Worm (Caenorhabditis elegans): ENCODE measurements around the gene abu-9.

The abu-9 gene

ce11 chrX:8302803-8303202 lies 19.1 kb upstream of the abu-9 start:
- TF ChIP-seq nhr-11 (tag; optimal IDR thresholded peaks at IDR 0.05) (no peak), hlh-8 (tag; optimal IDR thresholded peaks at IDR 0.05) (no peak), hlh-30 (tag; optimal IDR thresholded peaks at IDR 0.05; ENCODE audit: insufficient read depth) (no peak), sox-2 (GFP tag; IDR thresholded peaks at IDR 0.05) (no peak), ceh-45 (GFP tag; IDR thresholded peaks at IDR 0.05) (no peak), ceh-24 (tag; optimal IDR thresholded peaks at IDR 0.05) (no peak), sox-4 (tag; optimal IDR thresholded peaks at IDR 0.05) (no peak)

ce11 chrX:8307600-8307999 lies 14.3 kb upstream of the abu-9 start, which contains the start of gene R09F10.5:
Gene R09F10.5 (minus strand): TSS chrX:8307700.
- TF ChIP-seq ceh-22 (tag; optimal IDR thresholded peaks at IDR 0.05) (no peak), ceh-24 (tag; optimal IDR thresholded peaks at IDR 0.05) (no peak), ceh-9 (tag; optimal IDR thresholded peaks at IDR 0.05) (no peak), ceh-6 (GFP tag; optimal IDR thresholded peaks at IDR 0.05) (no peak), lim-6 (tag; optimal IDR thresholded peaks at IDR 0.05) (no peak), F13H6.1 (tag; optimal IDR thresholded peaks at IDR 0.05) (no peak), C38D4.7 (GFP tag; optimal IDR thresholded peaks at IDR 0.05) (no peak), hlh-15 (tag; optimal IDR thresholded peaks at IDR 0.05) (no peak), dve-1 (tag; optimal IDR thresholded peaks at IDR 0.05) (no peak), ztf-16 (tag; optimal IDR thresholded peaks at IDR 0.05) (no peak), K02D7.2 (tag; optimal IDR thresholded peaks at IDR 0.05) (no peak), hlh-13 (GFP tag; optimal IDR thresholded peaks at IDR 0.05) (no peak), tbx-2 (tag; optimal IDR thresholded peaks at IDR 0.05) (no peak)

- TF ChIP-seq unc-55 (GFP tag; optimal IDR thresholded peaks at IDR 0.05) (no peak), rnt-1 (tag; optimal IDR thresholded peaks at IDR 0.05) (no peak), ceh-9 (tag; optimal IDR thresholded peaks at IDR 0.05) (no peak), unc-42 (tag; optimal IDR thresholded peaks at IDR 0.05) (peak; percentile 78), pax-1 (tag; optimal IDR thresholded peaks at IDR 0.05) (no peak)
Observed at ce11 chrX:8308491-8308890, 13.4 kb upstream of the abu-9 start.

- TF ChIP-seq dmd-4 (tag; optimal IDR thresholded peaks at IDR 0.05; ENCODE audit: borderline replicate concordance) (no peak), ceh-2 (tag; optimal IDR thresholded peaks at IDR 0.05) (no peak), madf-2 (tag; optimal IDR thresholded peaks at IDR 0.05) (no peak), lim-6 (tag; optimal IDR thresholded peaks at IDR 0.05) (no peak)
Observed at ce11 chrX:8310747-8311146, 11.2 kb upstream of the abu-9 start.

- TF ChIP-seq ceh-18 (tag; optimal IDR thresholded peaks at IDR 0.05) (no peak), zip-5 (tag; optimal IDR thresholded peaks at IDR 0.05) (no peak), tbx-2 (tag; optimal IDR thresholded peaks at IDR 0.05) (no peak), nhr-11 (tag; optimal IDR thresholded peaks at IDR 0.05) (no peak), unc-3 (GFP tag; conservative IDR thresholded peaks at IDR 0.05) (no peak), unc-3 (tag; optimal IDR thresholded peaks at IDR 0.05) (no peak), K02D7.2 (tag; optimal IDR thresholded peaks at IDR 0.05) (no peak), ztf-16 (tag; optimal IDR thresholded peaks at IDR 0.05) (no peak), eyg-1 (tag; optimal IDR thresholded peaks at IDR 0.05) (no peak), ref-2 (tag; optimal IDR thresholded peaks at IDR 0.05) (peak; percentile 15), ceh-31 (tag; optimal IDR thresholded peaks at IDR 0.05) (peak; percentile 58), hlh-6 (tag; optimal IDR thresholded peaks at IDR 0.05) (no peak), elt-4 (tag; optimal IDR thresholded peaks at IDR 0.05) (no peak), unc-42 (tag; optimal IDR thresholded peaks at IDR 0.05) (peak; percentile 95), nfya-1 (tag; optimal IDR thresholded peaks at IDR 0.05) (no peak), rnt-1 (tag; optimal IDR thresholded peaks at IDR 0.05) (no peak)
Observed at ce11 chrX:8311590-8311989, 10.3 kb upstream of the abu-9 start.

Measured in whole organism, late embryonic.